Fruit fly (Drosophila melanogaster): Measurements from ENCODE around the gene CG9257.

CG9257 gene

dm6 chr2L:21142972-21143385 is 40.4 kb downstream of the CG9257 start, which contains the start of gene pths (continued):
- TF ChIP-seq CG1529 (GFP tag; optimal IDR thresholded peaks at IDR 0.05) = no peak
- TF ChIP-seq CG14014 (GFP tag; IDR thresholded peaks at IDR 0.05) = peak; percentile 37; the same call in 1 of the 2 replicates
- TF ChIP-seq Myb (GFP tag; optimal IDR thresholded peaks at IDR 0.05) = peak; percentile 66
- TF ChIP-seq pum (GFP tag; optimal IDR thresholded peaks at IDR 0.05) = peak; percentile 35
- TF ChIP-seq br (optimal IDR thresholded peaks at IDR 0.05) = no peak
- TF ChIP-seq CG31365 (tag; optimal IDR thresholded peaks at IDR 0.05) = no peak
- TF ChIP-seq gcm (GFP tag; optimal IDR thresholded peaks at IDR 0.05) = no peak
- peak; percentile 79 for TF ChIP-seq mam (GFP tag; optimal IDR thresholded peaks at IDR 0.05)
- TF ChIP-seq CG6791 (GFP tag; IDR thresholded peaks at IDR 0.05; ENCODE audit: partially characterized antibody) = peak; percentile 89
- no peak for TF ChIP-seq gro (GFP tag; optimal IDR thresholded peaks at IDR 0.05)
- peak; percentile 87 for TF ChIP-seq sens (GFP tag)
- peak; percentile 84 for TF ChIP-seq Med (GFP tag)
- TF ChIP-seq CG33213 (GFP tag; optimal IDR thresholded peaks at IDR 0.05) = peak; percentile 36
- TF ChIP-seq ro (GFP tag; IDR thresholded peaks at IDR 0.05) = no peak
- no peak for TF ChIP-seq CG10979 (tag; optimal IDR thresholded peaks at IDR 0.05)
- TF ChIP-seq lmd (GFP tag; IDR thresholded peaks at IDR 0.05) = no peak; the same call in 1 of the 2 replicates
- TF ChIP-seq otp (GFP tag; IDR thresholded peaks at IDR 0.05) = no peak
- TF ChIP-seq CG3995 (GFP tag; optimal IDR thresholded peaks at IDR 0.05) = peak; percentile 33
- no peak for TF ChIP-seq CG31441 (GFP tag; IDR thresholded peaks at IDR 0.05)
- no peak for TF ChIP-seq Tbp (GFP tag; optimal IDR thresholded peaks at IDR 0.05)
- 0 out of 3 replicates have a peak, but pooled peaks have one; percentile 34 for TF ChIP-seq Dbx (GFP tag; IDR thresholded peaks at IDR 0.05)
- peak; percentile 47 for TF ChIP-seq gfzf (GFP tag; optimal IDR thresholded peaks at IDR 0.05)
- TF ChIP-seq CG8388 (GFP tag; optimal IDR thresholded peaks at IDR 0.05) = no peak
- TF ChIP-seq CG10565 (GFP tag; optimal IDR thresholded peaks at IDR 0.05) = no peak
- no peak for TF ChIP-seq CG12236 (GFP tag; optimal IDR thresholded peaks at IDR 0.05)
- TF ChIP-seq Neu2 (GFP tag; optimal IDR thresholded peaks at IDR 0.05; ENCODE audit: borderline replicate concordance) = no peak
- TF ChIP-seq CG9932 (GFP tag; IDR thresholded peaks at IDR 0.05) = peak; percentile 82
- TF ChIP-seq Doc2 (GFP tag; IDR thresholded peaks at IDR 0.05) = no peak
- peak; percentile 18 for TF ChIP-seq eyg (GFP tag; optimal IDR thresholded peaks at IDR 0.05)
- peak; percentile 88 for TF ChIP-seq knrl (GFP tag; IDR thresholded peaks at IDR 0.05; ENCODE audit: partially characterized antibody)
- TF ChIP-seq CkIIα-i1 (GFP tag; IDR thresholded peaks at IDR 0.05) = no peak
- 0 out of 2 replicates have a peak, but pooled peaks have one; percentile 41 for TF ChIP-seq ranshi (GFP tag; IDR thresholded peaks at IDR 0.05)
- no peak for TF ChIP-seq peb (GFP tag; IDR thresholded peaks at IDR 0.05)
- TF ChIP-seq D19B (GFP tag; optimal IDR thresholded peaks at IDR 0.05) = no peak
- TF ChIP-seq grau (tag; optimal IDR thresholded peaks at IDR 0.05) = peak; percentile 44
- peak; percentile 72 for TF ChIP-seq CG2129 (GFP tag; IDR thresholded peaks at IDR 0.05; ENCODE audit: partially characterized antibody)

dm6 chr2L:21148242-21148641 is 45.7 kb downstream of the CG9257 start, which contains the start of gene del:
Gene del, minus strand, starts transcription at chr2L:21148546.
- TF ChIP-seq ash1 (GFP tag; optimal IDR thresholded peaks at IDR 0.05) (no peak), ci (GFP tag; IDR thresholded peaks at IDR 0.05) (no peak), row (GFP tag; IDR thresholded peaks at IDR 0.05) (0 out of 3 replicates have a peak, but pooled peaks have one; percentile 12), tna (GFP tag; IDR thresholded peaks at IDR 0.05; ENCODE audit: partially characterized antibody) (no peak), HLH4C (GFP tag; IDR thresholded peaks at IDR 0.05; ENCODE audit: partially characterized antibody) (peak; percentile 7; the same call in 1 of the 3 replicates), pzg (GFP tag; optimal IDR thresholded peaks at IDR 0.05) (peak; percentile 24), gfzf (GFP tag; optimal IDR thresholded peaks at IDR 0.05) (peak; percentile 58), fd96Cb (tag; optimal IDR thresholded peaks at IDR 0.05) (no peak), CG11696 (GFP tag; IDR thresholded peaks at IDR 0.05) (0 out of 2 replicates have a peak, but pooled peaks have one; percentile 17), ewg (GFP tag; optimal IDR thresholded peaks at IDR 0.05) (peak; percentile 76), CG7928 (GFP tag; optimal IDR thresholded peaks at IDR 0.05) (no peak)

Measured in whole organism, embryonic.